Worm (Caenorhabditis elegans): Measurements from ENCODE around the gene C50B6.1.

DNA sequence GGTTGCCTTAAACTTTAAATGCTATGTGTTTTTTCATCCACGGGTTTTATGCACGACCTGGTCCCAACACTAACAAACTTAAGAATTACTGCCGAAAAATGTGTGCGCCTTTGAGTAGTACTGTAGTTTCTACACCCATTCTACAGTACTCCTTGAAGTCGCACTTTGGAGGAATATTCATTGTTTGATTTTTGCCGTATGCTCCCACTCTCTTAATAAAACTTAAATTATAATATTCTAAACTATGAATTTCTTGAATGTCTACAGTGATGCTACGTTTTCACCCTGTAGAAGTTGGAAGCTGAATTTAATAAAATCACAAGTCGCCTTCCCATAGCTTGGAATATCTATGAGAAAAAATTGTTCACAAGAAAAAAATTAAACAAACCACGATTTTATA lies 1.1 kb downstream of the C50B6.1 start:
- TF ChIP-seq nhr-237 (tag; optimal IDR thresholded peaks at IDR 0.05), result no peak
- no peak for TF ChIP-seq unc-55 (GFP tag; optimal IDR thresholded peaks at IDR 0.05)
- TF ChIP-seq zag-1 (tag; optimal IDR thresholded peaks at IDR 0.05), result no peak
- TF ChIP-seq ztf-1 (GFP tag; conservative IDR thresholded peaks at IDR 0.05), result no peak
- TF ChIP-seq ceh-82 (tag; optimal IDR thresholded peaks at IDR 0.05), result no peak
- no peak for TF ChIP-seq egl-27 (tag; optimal IDR thresholded peaks at IDR 0.05)
- TF ChIP-seq mdl-1 (tag; optimal IDR thresholded peaks at IDR 0.05), result no peak
- no peak for TF ChIP-seq elt-1 (tag; optimal IDR thresholded peaks at IDR 0.05)
- TF ChIP-seq nhr-10 (tag; optimal IDR thresholded peaks at IDR 0.05), result no peak
- no peak for TF ChIP-seq aly-2 (tag; optimal IDR thresholded peaks at IDR 0.05)
